Worm (Caenorhabditis elegans) whole organism, mixed stage, embryonic: Measurements from ENCODE around the gene pod-2.

Experiments
- M03D4.4 ChIP-seq: sonication (generic microtip); optimal IDR thresholded peaks from 2 replicates; lab custom pipeline; 2017; ENCODE audit warnings: mild to moderate bottlenecking, missing genetic modification characterization, missing compliant biosample characterization
- bed-3 ChIP-seq: fragments of 200-800 bp; sonication (Bioruptor generic); optimal IDR thresholded peaks from 3 replicates; lab custom pipeline; 2018; ENCODE audit warnings: mild to moderate bottlenecking, missing genetic modification characterization, moderate library complexity, missing compliant biosample characterization
- blmp-1 ChIP-seq: fragments of 150-350 bp; optimal IDR thresholded peaks from 2 replicates; lab custom pipeline; 2014; ENCODE audit warnings: missing biosample characterization, missing genetic modification characterization
- ces-1 ChIP-seq: fragments of 150-350 bp; optimal IDR thresholded peaks from 2 replicates; lab custom pipeline; 2014; ENCODE audit warnings: missing biosample characterization, missing genetic modification reagents, missing genetic modification characterization
- cnd-1 ChIP-seq: fragments of 200-800 bp; sonication (Bioruptor generic); optimal IDR thresholded peaks from 2 replicates; lab custom pipeline; 2018; ENCODE audit warnings: mild to moderate bottlenecking, missing genetic modification characterization, missing compliant biosample characterization
- elt-1 ChIP-seq: sonication (generic microtip); optimal IDR thresholded peaks from 2 replicates; lab custom pipeline; 2017; ENCODE audit warnings: missing genetic modification characterization, mild to moderate bottlenecking, missing compliant biosample characterization, antibody characterized with exemption, moderate library complexity, borderline replicate concordance; ENCODE audit not compliant: insufficient read depth
- elt-3 ChIP-seq: fragments of 150-350 bp; optimal IDR thresholded peaks from 2 replicates; lab custom pipeline; 2014; ENCODE audit warnings: missing biosample characterization, missing genetic modification characterization
- flh-1 ChIP-seq: fragments of 200-800 bp; sonication (Bioruptor generic); optimal IDR thresholded peaks from 2 replicates; lab custom pipeline; 2018; ENCODE audit warnings: mild to moderate bottlenecking, missing genetic modification characterization, moderate library complexity, missing compliant biosample characterization
- ham-2 ChIP-seq: fragments of 200-800 bp; sonication (Bioruptor generic); optimal IDR thresholded peaks from 2 replicates; lab custom pipeline; 2018; ENCODE audit warnings: mild to moderate bottlenecking, missing genetic modification characterization, missing compliant biosample characterization
- hlh-1 ChIP-seq: fragments of 150-350 bp; optimal IDR thresholded peaks from 2 replicates; lab custom pipeline; 2014; ENCODE audit warnings: missing biosample characterization, missing genetic modification reagents, missing genetic modification characterization
- lin-13 ChIP-seq: fragments of 150-350 bp; optimal IDR thresholded peaks from 2 replicates; lab custom pipeline; 2014; ENCODE audit warnings: missing biosample characterization, missing genetic modification characterization
- lin-32 ChIP-seq: fragments of 200-800 bp; sonication (Bioruptor generic); optimal IDR thresholded peaks from 2 replicates; lab custom pipeline; 2018; ENCODE audit warnings: mild to moderate bottlenecking, missing genetic modification characterization, missing compliant biosample characterization
- lsy-2 ChIP-seq: fragments of 150-350 bp; optimal IDR thresholded peaks from 2 replicates; lab custom pipeline; 2014; ENCODE audit warnings: missing biosample characterization, missing genetic modification characterization
- mls-2 ChIP-seq: sonication (generic microtip); optimal IDR thresholded peaks from 2 replicates; lab custom pipeline; 2016; ENCODE audit warnings: mild to moderate bottlenecking, missing genetic modification characterization, moderate library complexity, missing compliant biosample characterization
- nhr-12 ChIP-seq: fragments of 150-350 bp; optimal IDR thresholded peaks from 2 replicates; lab custom pipeline; 2014; ENCODE audit warnings: missing biosample characterization, missing genetic modification characterization
- nhr-2 ChIP-seq: fragments of 150-350 bp; optimal IDR thresholded peaks from 2 replicates; lab custom pipeline; 2014; ENCODE audit warnings: missing biosample characterization, missing genetic modification characterization
- nhr-237 ChIP-seq: fragments of 150-350 bp; optimal IDR thresholded peaks from 2 replicates; lab custom pipeline; 2014; ENCODE audit warnings: missing biosample characterization, missing genetic modification characterization
- nhr-28 ChIP-seq: fragments of 150-350 bp; optimal IDR thresholded peaks from 2 replicates; lab custom pipeline; 2014; ENCODE audit warnings: missing biosample characterization, missing genetic modification characterization
- nhr-76 ChIP-seq: sonication (generic microtip); optimal IDR thresholded peaks from 2 replicates; lab custom pipeline; 2017; ENCODE audit warnings: missing biosample characterization, missing genetic modification characterization
- pha-4 ChIP-seq: fragments of 150-350 bp; optimal IDR thresholded peaks from 2 replicates; lab custom pipeline; 2018; ENCODE audit warnings: missing biosample characterization, missing genetic modification reagents, missing genetic modification characterization
- sem-2 ChIP-seq: fragments of 200-800 bp; sonication (Bioruptor generic); optimal IDR thresholded peaks from 2 replicates; lab custom pipeline; 2018; ENCODE audit warnings: mild to moderate bottlenecking, missing genetic modification characterization, missing compliant biosample characterization
- snpc-4 ChIP-seq: fragments of 150-350 bp; optimal IDR thresholded peaks from 2 replicates; lab custom pipeline; 2014; ENCODE audit warnings: missing biosample characterization, missing genetic modification characterization
- tbx-8 ChIP-seq: fragments of 200-800 bp; sonication (Bioruptor generic); optimal IDR thresholded peaks from 2 replicates; lab custom pipeline; 2018; ENCODE audit warnings: mild to moderate bottlenecking, missing genetic modification characterization, moderate library complexity, missing compliant biosample characterization
- unc-120 ChIP-seq: sonication (generic microtip); optimal IDR thresholded peaks from 2 replicates; lab custom pipeline; 2017; ENCODE audit warnings: missing genetic modification characterization, missing compliant biosample characterization; ENCODE audit not compliant: poor library complexity, severe bottlenecking
- ztf-11 ChIP-seq: fragments of 150-350 bp; optimal IDR thresholded peaks from 2 replicates; lab custom pipeline; 2014; ENCODE audit warnings: missing biosample characterization, missing genetic modification characterization

The pod-2 gene

ce11 chrII:1101413-1101812 is 35.2 kb upstream of the pod-2 start:
- TF ChIP-seq nhr-237 (tag; lab: Kevin White, UChicago) (no peak), snpc-4 (tag; lab: Kevin White, UChicago) (no peak), flh-1 (no peak)

ce11 chrII:1102209-1102608 is 34.4 kb upstream of the pod-2 start:
- TF ChIP-seq snpc-4 (tag; lab: Kevin White, UChicago) (no peak), lin-32 (GFP tag; lab: Kevin White, UChicago) (no peak), M03D4.4 (tag; lab: Kevin White, UChicago) (no peak), mls-2 (tag; lab: Kevin White, UChicago) (no peak), lsy-2 (tag; lab: Kevin White, UChicago) (no peak), nhr-76 (no peak), nhr-28 (no peak), cnd-1 (no peak)

ce11 chrII:1103484-1104100 is 33.0 kb upstream of the pod-2 start:
- TF ChIP-seq nhr-12 (tag; lab: Kevin White, UChicago) (no peak), ztf-11 (tag; lab: Kevin White, UChicago) (no peak), tbx-8 (GFP tag; lab: Kevin White, UChicago) (no peak), blmp-1 (no peak), lin-32 (GFP tag; lab: Kevin White, UChicago) (no peak), elt-3 (no peak), nhr-237 (tag; lab: Kevin White, UChicago) (no peak), flh-1 (no peak), snpc-4 (tag; lab: Kevin White, UChicago) (no peak), ham-2 (no peak), mls-2 (tag; lab: Kevin White, UChicago) (no peak), M03D4.4 (tag; lab: Kevin White, UChicago) (no peak)

- TF ChIP-seq bed-3 (GFP tag; lab: Kevin White, UChicago) (no peak), nhr-237 (tag; lab: Kevin White, UChicago) (no peak)
Observed at ce11 chrII:1104409-1104808, 32.2 kb upstream of the pod-2 start, which contains the start of gene T13B5.9. TSS of gene T13B5.9 (minus strand) at chrII:1104509.

- no peak for TF ChIP-seq flh-1
- no peak for TF ChIP-seq elt-1 (tag; lab: Kevin White, UChicago)
- no peak for TF ChIP-seq ztf-11 (tag; lab: Kevin White, UChicago)
Observed at ce11 chrII:1105291-1105690, 31.3 kb upstream of the pod-2 start.

ce11 chrII:1106914-1107597 is 29.5 kb upstream of the pod-2 start, which contains the start of gene col-40:
TSS of gene col-40 (minus strand) at chrII:1106964.
- TF ChIP-seq elt-1 (tag; lab: Kevin White, UChicago), result peak; percentile 82
- no peak for TF ChIP-seq ham-2

ce11 chrII:1110901-1111300 is 25.7 kb upstream of the pod-2 start, which contains the start of gene lips-11:
TSS of gene lips-11 (minus strand) at chrII:1111001.
- TF ChIP-seq ces-1 (GFP tag; lab: Kevin White, UChicago) (no peak), pha-4 (no peak), bed-3 (GFP tag; lab: Kevin White, UChicago) (no peak), lin-13 (tag; lab: Kevin White, UChicago) (no peak), flh-1 (no peak), nhr-76 (no peak), unc-120 (tag; lab: Kevin White, UChicago) (no peak), hlh-1 (tag; lab: Kevin White, UChicago) (no peak), nhr-2 (tag; lab: Kevin White, UChicago) (no peak), nhr-237 (tag; lab: Kevin White, UChicago) (no peak), snpc-4 (tag; lab: Kevin White, UChicago) (no peak), mls-2 (tag; lab: Kevin White, UChicago) (no peak), sem-2 (GFP tag; lab: Kevin White, UChicago) (no peak), lin-32 (GFP tag; lab: Kevin White, UChicago) (no peak)
